Worm (Caenorhabditis elegans) whole organism, L4 larva: ENCODE data around the gene ZK1240.6.

Source experiments
- ama-1 ChIP-seq: fragments of 150-350 bp; optimal IDR thresholded peaks from 2 replicates; lab custom pipeline; 2014; ENCODE audit warnings: inconsistent platforms, mixed read lengths
- ceh-32 ChIP-seq: sonication (generic microtip); optimal IDR thresholded peaks from 2 replicates; lab custom pipeline; 2016; ENCODE audit warnings: mild to moderate bottlenecking, missing genetic modification characterization, missing compliant biosample characterization; ENCODE audit not compliant: poor library complexity
- ceh-62 ChIP-seq: sonication (generic microtip); optimal IDR thresholded peaks from 2 replicates; lab custom pipeline; 2017; ENCODE audit warnings: missing biosample characterization, missing genetic modification characterization
- ces-1 ChIP-seq: fragments of 150-350 bp; sonication (generic microtip); optimal IDR thresholded peaks from 4 replicates; lab custom pipeline; 2014; ENCODE audit warnings: missing biosample characterization, missing genetic modification reagents, missing genetic modification characterization
- daf-16 ChIP-seq, 3 experiments: sonication (generic microtip); optimal IDR thresholded peaks; 2 replicates each; lab custom pipeline; 2016 to 2017; ENCODE audit warnings: missing genetic modification characterization in 3 of 3, missing genetic modification reagents in 3 of 3, mild to moderate bottlenecking in 2 of 3, missing compliant biosample characterization in 2 of 3, missing biosample characterization in 1 of 3, moderate library complexity in 1 of 3
- dmd-6 ChIP-seq: fragments of 200-800 bp; sonication (Bioruptor generic); IDR thresholded peaks from 2 replicates; pipeline ENCODE4 v1.3.6; 2022; ENCODE audit warnings: missing genetic modification reagents, missing genetic modification characterization, missing compliant biosample characterization
- dmd-8 ChIP-seq: fragments of 200-800 bp; sonication (Bioruptor generic); IDR thresholded peaks from 2 replicates; pipeline ENCODE4 v1.3.6; 2022; ENCODE audit warnings: missing genetic modification characterization, missing compliant biosample characterization
- dve-1 ChIP-seq: sonication (generic microtip); optimal IDR thresholded peaks from 2 replicates; lab custom pipeline; 2017; ENCODE audit warnings: antibody characterized with exemption, mild to moderate bottlenecking, missing genetic modification characterization, missing compliant biosample characterization; ENCODE audit not compliant: insufficient read depth
- egl-27 ChIP-seq: sonication (generic microtip); optimal IDR thresholded peaks from 3 replicates; lab custom pipeline; 2017; ENCODE audit warnings: missing biosample characterization, missing genetic modification reagents, missing genetic modification characterization
- hlh-11 ChIP-seq: fragments of 200-800 bp; sonication (Bioruptor generic); optimal IDR thresholded peaks from 2 replicates; lab custom pipeline; 2018; ENCODE audit warnings: mild to moderate bottlenecking, missing genetic modification characterization, missing compliant biosample characterization
- hlh-30 ChIP-seq: sonication (generic microtip); optimal IDR thresholded peaks from 2 replicates; lab custom pipeline; 2017; ENCODE audit warnings: antibody characterized with exemption, mild to moderate bottlenecking, missing genetic modification characterization, missing compliant biosample characterization; ENCODE audit not compliant: insufficient read depth
- hmg-1.1 ChIP-seq: fragments of 200-800 bp; sonication (Bioruptor generic); IDR thresholded peaks from 2 replicates; pipeline ENCODE4 v1.3.6; 2022; ENCODE audit warnings: missing genetic modification reagents, missing genetic modification characterization, missing compliant biosample characterization
- jun-1 ChIP-seq: fragments of 150-350 bp; optimal IDR thresholded peaks from 2 replicates; lab custom pipeline; 2014; ENCODE audit warnings: missing biosample characterization, missing genetic modification reagents, missing genetic modification characterization
- lin-1 ChIP-seq: fragments of 200-800 bp; sonication (Bioruptor generic); IDR thresholded peaks from 2 replicates; pipeline ENCODE4 v1.3.6; 2022; ENCODE audit warnings: missing genetic modification reagents, missing genetic modification characterization, missing compliant biosample characterization
- madf-5 ChIP-seq, 2 experiments: fragments of 200-800 bp; sonication (Bioruptor generic); IDR thresholded peaks; 2 replicates each; pipeline ENCODE4 v1.3.6; 2022; ENCODE audit warnings: missing compliant biosample characterization in 2 of 2, missing genetic modification characterization in 2 of 2
- mdl-1 ChIP-seq, 2 experiments: fragments of 150-350 bp in 1 of 2; sonication (generic microtip) in 1 of 2; optimal IDR thresholded peaks; 2 replicates each; lab custom pipeline; 2014 to 2017; ENCODE audit warnings: missing biosample characterization in 2 of 2, missing genetic modification characterization in 2 of 2
- mdt-29 ChIP-seq: fragments of 200-800 bp; sonication (Bioruptor generic); IDR thresholded peaks from 2 replicates; pipeline ENCODE4 v1.3.6; 2022; ENCODE audit warnings: missing genetic modification reagents, missing genetic modification characterization, missing compliant biosample characterization
- nhr-102 ChIP-seq: sonication (generic microtip); optimal IDR thresholded peaks from 2 replicates; lab custom pipeline; 2016; ENCODE audit warnings: mild to moderate bottlenecking, missing genetic modification characterization, moderate library complexity, missing compliant biosample characterization
- nhr-11 ChIP-seq: fragments of 150-350 bp; optimal IDR thresholded peaks from 2 replicates; lab custom pipeline; 2014; ENCODE audit warnings: missing biosample characterization, missing genetic modification characterization
- nhr-111 ChIP-seq: fragments of 200-800 bp; sonication (Bioruptor generic); optimal IDR thresholded peaks from 2 replicates; lab custom pipeline; 2018; ENCODE audit warnings: mild to moderate bottlenecking, missing genetic modification characterization, missing compliant biosample characterization
- nhr-237 ChIP-seq: sonication (generic microtip); optimal IDR thresholded peaks from 2 replicates; lab custom pipeline; 2017; ENCODE audit warnings: missing biosample characterization, missing genetic modification characterization
- nhr-28 ChIP-seq: fragments of 150-350 bp; optimal IDR thresholded peaks from 2 replicates; lab custom pipeline; 2014; ENCODE audit warnings: missing biosample characterization, missing genetic modification characterization
- nhr-41 ChIP-seq: fragments of 200-800 bp; sonication (Bioruptor generic); IDR thresholded peaks from 2 replicates; pipeline ENCODE4 v1.3.6; 2022; ENCODE audit warnings: missing genetic modification reagents, missing genetic modification characterization, missing compliant biosample characterization
- nhr-48 ChIP-seq: sonication (generic microtip); optimal IDR thresholded peaks from 2 replicates; lab custom pipeline; 2016; ENCODE audit warnings: mild to moderate bottlenecking, missing genetic modification characterization, missing compliant biosample characterization
- nhr-77 ChIP-seq: fragments of 150-350 bp; optimal IDR thresholded peaks from 2 replicates; lab custom pipeline; 2014; ENCODE audit warnings: missing biosample characterization, missing genetic modification characterization
- php-3 ChIP-seq: fragments of 200-800 bp; sonication (Bioruptor generic); IDR thresholded peaks from 2 replicates; pipeline ENCODE4 v1.3.6; 2022; ENCODE audit warnings: missing genetic modification reagents, missing genetic modification characterization, missing compliant biosample characterization
- pqm-1 ChIP-seq: sonication (generic microtip); optimal IDR thresholded peaks from 2 replicates; lab custom pipeline; 2017; ENCODE audit warnings: missing biosample characterization, missing genetic modification characterization
- unc-62 ChIP-seq, 3 experiments: fragments of 150-350 bp in 1 of 3; sonication (generic microtip); optimal IDR thresholded peaks in 2 of 3; peaks in 1 of 3; 1 replicate in 1 of 3; 2 replicates in 2 of 3; lab custom pipeline; 2014 to 2017; ENCODE audit warnings: missing biosample characterization in 3 of 3, missing genetic modification characterization in 3 of 3, missing genetic modification reagents in 3 of 3, missing genotype in 1 of 3
- zip-11 ChIP-seq: fragments of 200-800 bp; sonication (Bioruptor generic); IDR thresholded peaks from 2 replicates; pipeline ENCODE4 v1.3.6; 2022; ENCODE audit warnings: missing genetic modification characterization, missing compliant biosample characterization
- ztf-11 ChIP-seq: fragments of 150-350 bp; optimal IDR thresholded peaks from 2 replicates; lab custom pipeline; 2014; ENCODE audit warnings: missing biosample characterization, missing genetic modification characterization

Gene ZK1240.6

DNA sequence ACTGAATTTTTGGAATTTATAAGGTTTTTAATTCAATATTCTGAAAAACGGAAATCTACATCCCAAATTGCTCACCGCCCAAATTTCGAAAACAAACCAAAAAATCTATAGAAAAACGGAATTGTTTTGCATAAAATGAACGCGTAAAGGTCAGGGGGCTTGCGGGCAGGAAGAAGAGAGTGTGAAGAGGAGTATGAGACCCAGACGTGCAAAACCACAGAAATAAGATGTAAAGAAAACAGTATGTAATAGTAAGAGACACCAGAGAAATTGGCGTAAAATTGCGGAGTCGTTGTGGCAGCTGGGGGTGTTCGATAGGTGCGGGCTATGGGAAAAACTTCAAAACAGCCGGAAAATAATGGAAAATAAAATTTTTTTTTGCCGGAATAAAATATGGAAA, 18.3 kb upstream of the ZK1240.6 start (continued):
- no peak for TF ChIP-seq nhr-102 (tag; lab: Kevin White, UChicago)
- TF ChIP-seq nhr-11 (tag; lab: Kevin White, UChicago), result no peak
- TF ChIP-seq hmg-1.1 (GFP tag; lab: Robert Waterston, UW), result 0 out of 2 replicates have a peak, but pooled peaks have one; percentile 23
- no peak for TF ChIP-seq nhr-41 (GFP tag; lab: Robert Waterston, UW)
- TF ChIP-seq zip-11 (GFP tag; lab: Robert Waterston, UW), result no peak

DNA sequence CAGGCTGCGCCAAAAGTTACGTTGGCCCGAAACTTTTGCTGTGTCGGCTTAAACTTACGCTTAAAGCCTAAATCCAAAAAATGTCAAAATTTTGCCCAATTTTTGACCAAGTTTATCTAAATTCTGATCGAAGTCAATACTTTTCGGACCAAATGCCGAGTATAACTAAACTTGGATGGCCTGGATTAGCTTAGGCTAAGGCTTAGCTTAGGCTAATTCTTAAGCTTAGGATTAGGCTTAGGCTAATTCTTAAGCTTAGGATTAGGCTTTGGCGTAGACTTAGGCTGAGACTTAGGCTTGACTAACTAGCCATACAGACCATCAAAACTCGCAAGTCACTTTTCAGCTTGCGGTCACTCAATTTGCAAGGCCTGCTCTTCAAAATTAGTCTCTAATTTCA, 13.5 kb upstream of the ZK1240.6 start:
- TF ChIP-seq unc-62 (GFP tag; optimal IDR thresholded peaks at IDR 0.05 in 1 of 2; lab: Kevin White, UChicago) (peak in 1 of 2 experiments; percentile 19), unc-62 (tag; optimal IDR thresholded peaks at IDR 0.05; lab: Kevin White, UChicago) (no peak), madf-5 (GFP tag; IDR thresholded peaks at IDR 0.05; lab: Robert Waterston, UW) (no peak)

DNA sequence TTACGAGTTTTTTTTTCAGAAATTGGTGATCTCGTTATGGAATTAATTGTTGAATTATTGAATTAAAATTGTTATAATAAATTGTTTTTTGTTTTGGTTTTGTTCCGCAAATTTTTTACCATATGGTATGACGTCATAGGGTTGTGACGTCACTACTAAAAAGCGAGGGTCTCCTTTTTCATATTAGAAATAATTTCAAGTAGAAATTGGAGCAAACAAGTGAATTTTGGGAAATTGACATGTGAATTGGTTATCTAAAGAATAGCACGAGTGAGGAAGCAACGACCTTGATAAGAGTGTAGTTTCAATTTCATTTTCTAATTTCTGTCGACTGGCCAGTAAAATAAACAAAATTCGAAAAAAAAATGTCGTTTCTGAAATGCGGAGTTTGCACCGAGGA, 12.9 kb upstream of the ZK1240.6 start, which contains the start of gene F43C11.7:
Gene F43C11.7, plus strand, starts transcription at position 326 of the 400 bp plus-strand sequence.
- peak; percentile 82 for TF ChIP-seq nhr-28 (tag; lab: Kevin White, UChicago)
- no peak for TF ChIP-seq lin-1 (GFP tag; lab: Robert Waterston, UW)
- peak in 1 of 2 experiments; percentile 35 for TF ChIP-seq mdl-1 (tag; optimal IDR thresholded peaks at IDR 0.05; lab: Kevin White, UChicago)
- 0 out of 2 replicates have a peak, but pooled peaks have one; percentile 19 for TF ChIP-seq php-3 (GFP tag; lab: Robert Waterston, UW)
- TF ChIP-seq hlh-30 (tag; lab: Kevin White, UChicago), result peak; percentile 52
- TF ChIP-seq hlh-11 (tag; lab: Kevin White, UChicago), result peak; percentile 58
- no peak for TF ChIP-seq nhr-111 (GFP tag; lab: Kevin White, UChicago)
- TF ChIP-seq nhr-77 (tag; lab: Kevin White, UChicago), result peak; percentile 69
- TF ChIP-seq dmd-8 (GFP tag; lab: Robert Waterston, UW), result no peak
- peak; percentile 71 for TF ChIP-seq dmd-6 (GFP tag; lab: Robert Waterston, UW)
- peak; percentile 80 for TF ChIP-seq pqm-1
- TF ChIP-seq daf-16 (GFP tag; optimal IDR thresholded peaks at IDR 0.05; lab: Kevin White, UChicago), result no peak
- peak; percentile 63 for TF ChIP-seq daf-16 (tag; optimal IDR thresholded peaks at IDR 0.05; lab: Kevin White, UChicago)
- no peak for TF ChIP-seq ztf-11 (tag; lab: Kevin White, UChicago)
- TF ChIP-seq dve-1 (tag; lab: Kevin White, UChicago), result peak; percentile 56

DNA sequence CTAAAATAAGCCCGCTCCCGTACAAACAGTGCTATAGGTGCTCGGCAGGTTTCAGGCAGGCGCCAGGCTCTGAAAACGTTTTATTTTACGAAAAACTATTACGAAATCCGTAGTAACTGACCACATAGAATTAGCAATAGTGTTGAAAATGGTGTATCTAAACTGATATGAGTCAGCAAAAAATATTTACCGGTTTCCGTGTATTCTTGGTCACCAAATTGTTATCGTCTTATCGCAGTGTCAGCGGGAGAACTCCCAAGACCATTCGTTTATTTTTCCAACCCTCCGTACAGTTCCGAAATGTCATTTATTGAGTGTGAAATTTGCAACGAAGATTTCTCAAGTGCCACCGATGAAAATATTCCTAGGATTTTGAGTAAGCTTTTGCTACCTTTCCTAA, 9.5 kb upstream of the ZK1240.6 start, which contains the start of gene F43C11.8:
Gene F43C11.8, plus strand, starts transcription at position 301 of the 400 bp plus-strand sequence.
- TF ChIP-seq daf-16 (GFP tag; optimal IDR thresholded peaks at IDR 0.05; lab: Kevin White, UChicago) (no peak), daf-16 (tag; optimal IDR thresholded peaks at IDR 0.05; lab: Kevin White, UChicago) (peak; percentile 11), nhr-237 (no peak), ceh-62 (tag; lab: Kevin White, UChicago) (no peak), egl-27 (tag; lab: Kevin White, UChicago) (no peak), jun-1 (tag; lab: Kevin White, UChicago) (no peak)

DNA sequence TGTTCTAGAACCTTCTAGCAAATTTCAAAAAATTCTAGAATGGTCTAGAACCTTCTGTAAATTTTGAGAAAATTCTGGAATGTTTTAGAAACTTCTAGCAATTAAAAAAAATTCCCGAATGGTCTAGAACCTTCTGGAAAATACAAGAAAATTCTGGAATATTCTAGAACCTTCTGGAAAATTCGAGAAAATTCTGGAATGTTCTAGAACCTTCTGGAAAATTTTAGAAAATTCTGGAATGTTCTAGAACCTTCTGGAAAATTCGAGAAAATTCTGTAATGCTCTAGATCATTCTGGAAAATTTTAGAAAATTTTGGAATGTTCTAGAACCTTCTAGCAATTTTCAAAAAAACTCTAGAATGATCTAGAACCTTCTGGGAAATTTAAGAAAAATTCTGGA, 7.8 kb upstream of the ZK1240.6 start:
- 0 out of 2 replicates have a peak, but pooled peaks have one; percentile 28 for TF ChIP-seq mdt-29 (GFP tag; lab: Robert Waterston, UW)
- TF ChIP-seq ces-1 (GFP tag; lab: Kevin White, UChicago), result no peak
- no peak for TF ChIP-seq nhr-48
- no peak for TF ChIP-seq ceh-32 (tag; lab: Kevin White, UChicago)
- TF ChIP-seq ama-1 (lab: Kevin White, UChicago), result no peak
